Worm (Caenorhabditis elegans) whole organism, young adult: ENCODE data around the gene Y40A1A.3.

Experiments used
- B0336.3 ChIP-seq: fragments of 200-800 bp; sonication (Bioruptor generic); IDR thresholded peaks from 2 replicates; pipeline ENCODE4 v1.3.6; 2022; ENCODE audit warnings: missing genetic modification characterization, missing compliant biosample characterization
- him-1 ChIP-seq: sonication (generic microtip); optimal IDR thresholded peaks from 2 replicates; lab custom pipeline; 2016; ENCODE audit warnings: missing genotype, missing genetic modification reagents, missing genetic modification characterization, missing compliant biosample characterization
- madf-10 ChIP-seq: sonication (generic microtip); optimal IDR thresholded peaks from 2 replicates; lab custom pipeline; 2016; ENCODE audit warnings: mild to moderate bottlenecking, missing genetic modification characterization, missing compliant biosample characterization
- nfya-2 ChIP-seq: fragments of 200-800 bp; sonication (Bioruptor generic); IDR thresholded peaks from 2 replicates; pipeline ENCODE4 v1.3.6; 2022; ENCODE audit warnings: missing genetic modification reagents, missing genetic modification characterization, missing compliant biosample characterization
- nhr-80 ChIP-seq: sonication (generic microtip); optimal IDR thresholded peaks from 2 replicates; lab custom pipeline; 2016; ENCODE audit warnings: missing genetic modification characterization, missing compliant biosample characterization
- nhr-90 ChIP-seq: sonication (generic microtip); optimal IDR thresholded peaks from 2 replicates; lab custom pipeline; 2016; ENCODE audit warnings: missing genotype, mild to moderate bottlenecking, missing genetic modification characterization, missing compliant biosample characterization
- rcor-1 ChIP-seq: fragments of 200-800 bp; sonication (Bioruptor generic); IDR thresholded peaks from 2 replicates; pipeline ENCODE4 v1.3.6; 2022; ENCODE audit warnings: missing genetic modification reagents, missing genetic modification characterization, missing compliant biosample characterization
- ztf-22 ChIP-seq: fragments of 200-800 bp; sonication (Bioruptor generic); optimal IDR thresholded peaks from 2 replicates; lab custom pipeline; 2018; ENCODE audit warnings: mild to moderate bottlenecking, missing genetic modification characterization, moderate library complexity, missing compliant biosample characterization

- no peak for TF ChIP-seq rcor-1
- TF ChIP-seq nfya-2 (GFP tag; lab: Robert Waterston, UW) = no peak
- no peak for TF ChIP-seq madf-10 (tag; lab: Kevin White, UChicago)
- TF ChIP-seq nhr-80 (tag; lab: Kevin White, UChicago) = no peak
- no peak for TF ChIP-seq B0336.3 (GFP tag; lab: Robert Waterston, UW)
- no peak for TF ChIP-seq nhr-90 (tag; lab: Kevin White, UChicago)
- TF ChIP-seq him-1 (tag; lab: Kevin White, UChicago) = peak; percentile 19
- no peak for TF ChIP-seq ztf-22 (GFP tag; lab: Kevin White, UChicago)
Observed at ce11 chrX:1998825-1999224, 991 bp upstream of the Y40A1A.3 start.
